Worm (Caenorhabditis elegans): ENCODE results near the gene W02H5.8.
A peak's percentile ranks its signal among the peaks of the same experiment; 100 is the strongest.
"Not testable (repeated sequence)": the region's sequence is repeated elsewhere in the genome, so short reads cannot be mapped to it uniquely, and the experiment has no call there.

The W02H5.8 gene

ce11 chrV:2603056-2603455, 49.4 kb downstream of the W02H5.8 start, which contains the start of gene F53E10.6 (continued):
- TF ChIP-seq tbx-7 (tag; optimal IDR thresholded peaks at IDR 0.05) (peak; percentile 58), C38D4.7 (GFP tag; optimal IDR thresholded peaks at IDR 0.05) (no peak)

ce11 chrV:2601817-2602216, 50.6 kb downstream of the W02H5.8 start:
- TF ChIP-seq ceh-48 (tag; optimal IDR thresholded peaks at IDR 0.05) (no peak), C08G9.2 (tag; optimal IDR thresholded peaks at IDR 0.05) (no peak)

ce11 chrV:2600543-2600942, 51.9 kb downstream of the W02H5.8 start:
- TF ChIP-seq ceh-18 (tag; optimal IDR thresholded peaks at IDR 0.05), result peak; percentile 62
- TF ChIP-seq rnt-1 (tag; optimal IDR thresholded peaks at IDR 0.05), result peak; percentile 2
- no peak for TF ChIP-seq fkh-10 (GFP tag; optimal IDR thresholded peaks at IDR 0.05)
- TF ChIP-seq sox-4 (tag; optimal IDR thresholded peaks at IDR 0.05), result no peak
- TF ChIP-seq nfya-1 (tag; optimal IDR thresholded peaks at IDR 0.05), result peak; percentile 50
- TF ChIP-seq ama-1 (optimal IDR thresholded peaks at IDR 0.05), result no peak
- TF ChIP-seq tbx-2 (tag; optimal IDR thresholded peaks at IDR 0.05), result peak; percentile 47
- no peak for TF ChIP-seq lim-6 (tag; optimal IDR thresholded peaks at IDR 0.05)
- TF ChIP-seq ref-2 (tag; optimal IDR thresholded peaks at IDR 0.05), result peak; percentile 30
- peak; percentile 59 for TF ChIP-seq unc-42 (tag; optimal IDR thresholded peaks at IDR 0.05)
- TF ChIP-seq unc-3 (GFP tag; conservative IDR thresholded peaks at IDR 0.05), result peak; percentile 27; the same call in 1 of the 2 replicates
- no peak for TF ChIP-seq unc-3 (tag; optimal IDR thresholded peaks at IDR 0.05)
- peak; percentile 46 for TF ChIP-seq ets-4 (tag; optimal IDR thresholded peaks at IDR 0.05)
- peak; percentile 48 for TF ChIP-seq ceh-31 (tag; optimal IDR thresholded peaks at IDR 0.05)

DNA sequence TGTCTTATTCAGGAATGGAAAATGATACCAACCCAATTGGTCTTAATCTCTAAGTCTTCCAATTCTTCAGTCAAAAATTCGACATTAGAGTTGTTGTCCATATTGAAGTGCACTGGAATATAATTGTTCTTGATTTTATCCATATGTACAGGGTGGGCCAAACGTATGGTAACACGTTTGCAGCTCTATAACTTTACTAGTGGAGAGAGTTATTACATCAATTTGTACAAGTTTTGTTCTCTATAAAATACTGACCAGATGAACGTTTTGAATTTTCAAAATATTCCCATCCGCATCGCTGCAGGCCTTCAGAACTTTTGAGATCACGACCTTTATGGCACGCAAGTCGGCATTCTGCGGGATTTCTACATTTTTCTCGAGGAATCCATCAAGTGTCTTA, 53.6 kb downstream of the W02H5.8 start, which contains the start of gene F53E10.5:
Gene F53E10.5, minus strand, starts transcription at position 101 of the 400 bp plus-strand sequence.
- TF ChIP-seq pha-4 (tag; optimal IDR thresholded peaks at IDR 0.05); ttx-3 (tag; optimal IDR thresholded peaks at IDR 0.05); ceh-6 (GFP tag; optimal IDR thresholded peaks at IDR 0.05): not testable (repeated sequence)
